Worm (Caenorhabditis elegans): ENCODE measurements around the gene hpx-2.

The hpx-2 gene

ce11 chrV:13818824-13819408 is 31.4 kb upstream of the hpx-2 start, which contains the start of gene sel-10 (continued):
- no peak for TF ChIP-seq aptf-3 (GFP tag; IDR thresholded peaks at IDR 0.05)
- peak; percentile 7 for TF ChIP-seq dpl-1 (GFP tag; optimal IDR thresholded peaks at IDR 0.05)
- peak; percentile 15 for TF ChIP-seq efl-1 (GFP tag; optimal IDR thresholded peaks at IDR 0.05)
- no peak for TF ChIP-seq nhr-27 (tag; optimal IDR thresholded peaks at IDR 0.05)
- no peak for TF ChIP-seq sea-2 (GFP tag; IDR thresholded peaks at IDR 0.05)
- TF ChIP-seq lsl-1 (GFP tag; optimal IDR thresholded peaks at IDR 0.05) = peak; percentile 43
- TF ChIP-seq pbrm-1 (GFP tag; IDR thresholded peaks at IDR 0.05) = no peak
- no peak for TF ChIP-seq mes-4 (tag; optimal IDR thresholded peaks at IDR 0.05)
- no peak for TF ChIP-seq lin-54 (GFP tag; optimal IDR thresholded peaks at IDR 0.05)
- no peak for TF ChIP-seq ceh-91 (GFP tag; IDR thresholded peaks at IDR 0.05)
- TF ChIP-seq rcor-1 (GFP tag; IDR thresholded peaks at IDR 0.05) = peak; percentile 31; the same call in 1 of the 2 replicates
- TF ChIP-seq ceh-79 (tag; optimal IDR thresholded peaks at IDR 0.05) = no peak
- TF ChIP-seq F39B2.1 (GFP tag; IDR thresholded peaks at IDR 0.05) = no peak
- no peak for TF ChIP-seq ztf-28 (GFP tag; IDR thresholded peaks at IDR 0.05)
- TF ChIP-seq F23B12.7 (tag; optimal IDR thresholded peaks at IDR 0.05; ENCODE audit: insufficient read depth) = peak; percentile 40
- TF ChIP-seq nhr-80 (tag; optimal IDR thresholded peaks at IDR 0.05) = peak; percentile 66
- no peak for TF ChIP-seq zim-3 (tag; optimal IDR thresholded peaks at IDR 0.05)
- no peak for TF ChIP-seq Y56A3A.18 (GFP tag; IDR thresholded peaks at IDR 0.05)
- no peak for TF ChIP-seq nhr-179 (tag; optimal IDR thresholded peaks at IDR 0.05)
- TF ChIP-seq ccch-3 (GFP tag; optimal IDR thresholded peaks at IDR 0.05) = no peak
- no peak; the same call in 1 of the 2 replicates for TF ChIP-seq hmg-20 (GFP tag; IDR thresholded peaks at IDR 0.05)
- no peak for TF ChIP-seq egl-44 (GFP tag; IDR thresholded peaks at IDR 0.05)
- TF ChIP-seq hmg-1.2 (GFP tag; IDR thresholded peaks at IDR 0.05) = no peak
- TF ChIP-seq Y67H2A.10 (GFP tag; conservative IDR thresholded peaks at IDR 0.05) = no peak
- no peak for TF ChIP-seq bed-2 (GFP tag; IDR thresholded peaks at IDR 0.05)
- no peak for TF ChIP-seq madf-3 (GFP tag; IDR thresholded peaks at IDR 0.05)
- TF ChIP-seq B0035.1 (tag; optimal IDR thresholded peaks at IDR 0.05) = no peak
- TF ChIP-seq ztf-3 (GFP tag; optimal IDR thresholded peaks at IDR 0.05) = no peak
- no peak for TF ChIP-seq F22D6.2 (tag; optimal IDR thresholded peaks at IDR 0.05)
- TF ChIP-seq zfh-2 (GFP tag; conservative IDR thresholded peaks at IDR 0.05) = no peak
- no peak for TF ChIP-seq lin-26 (GFP tag; IDR thresholded peaks at IDR 0.05)
- TF ChIP-seq B0019.2 (GFP tag; conservative IDR thresholded peaks at IDR 0.05) = no peak
- TF ChIP-seq mxl-1 (tag; optimal IDR thresholded peaks at IDR 0.05) = no peak
- TF ChIP-seq ztf-18 (tag; optimal IDR thresholded peaks at IDR 0.05) = peak; percentile 95
- TF ChIP-seq ztf-6 (GFP tag; IDR thresholded peaks at IDR 0.05) = no peak
- TF ChIP-seq pha-4 (tag; optimal IDR thresholded peaks at IDR 0.05) = no peak
- TF ChIP-seq akir-1 (GFP tag; optimal IDR thresholded peaks at IDR 0.05) = no peak
- TF ChIP-seq lin-35 (GFP tag; optimal IDR thresholded peaks at IDR 0.05) = peak in 1 of 3 experiments; percentile 79
- no peak for TF ChIP-seq cebp-2 (GFP tag; IDR thresholded peaks at IDR 0.05)
- no peak for TF ChIP-seq tlf-1 (GFP tag; optimal IDR thresholded peaks at IDR 0.05)
- no peak for TF ChIP-seq die-1 (tag; optimal IDR thresholded peaks at IDR 0.05)
- TF ChIP-seq hlh-12 (tag; optimal IDR thresholded peaks at IDR 0.05) = no peak
- no peak for TF ChIP-seq F49E8.2 (tag; optimal IDR thresholded peaks at IDR 0.05; ENCODE audit: insufficient read depth)
- no peak for TF ChIP-seq ceh-40 (GFP tag; IDR thresholded peaks at IDR 0.05)
